Worm (Caenorhabditis elegans) whole organism, late embryonic: ENCODE measurements around the gene toc-1.

Experiments used
- C08G9.2 ChIP-seq: sonication (generic microtip); optimal IDR thresholded peaks from 2 replicates; lab custom pipeline; 2016; ENCODE audit warnings: mild to moderate bottlenecking, missing genetic modification characterization, moderate library complexity, missing compliant biosample characterization
- K02D7.2 ChIP-seq: sonication (generic microtip); optimal IDR thresholded peaks from 2 replicates; lab custom pipeline; 2017; ENCODE audit warnings: mild to moderate bottlenecking, missing genetic modification characterization, missing compliant biosample characterization
- K09A11.1 ChIP-seq: sonication (generic microtip); optimal IDR thresholded peaks from 2 replicates; lab custom pipeline; 2017; ENCODE audit warnings: antibody characterized with exemption, mild to moderate bottlenecking, missing genetic modification characterization, missing compliant biosample characterization; ENCODE audit not compliant: insufficient read depth
- T23F11.4 ChIP-seq: fragments of 200-800 bp; sonication (Bioruptor generic); optimal IDR thresholded peaks from 2 replicates; lab custom pipeline; 2018; ENCODE audit warnings: mild to moderate bottlenecking, missing genetic modification characterization, missing compliant biosample characterization
- ahr-1 ChIP-seq: sonication (generic microtip); optimal IDR thresholded peaks from 2 replicates; lab custom pipeline; 2016; ENCODE audit warnings: missing genetic modification characterization, missing compliant biosample characterization
- ama-1 ChIP-seq: fragments of 150-350 bp; optimal IDR thresholded peaks from 2 replicates; lab custom pipeline; 2014
- ceh-14 ChIP-seq: sonication (generic microtip); optimal IDR thresholded peaks from 2 replicates; lab custom pipeline; 2016; ENCODE audit warnings: missing genotype, missing genetic modification characterization, missing compliant biosample characterization
- ceh-19 ChIP-seq: fragments of 200-800 bp; sonication (Bioruptor generic); optimal IDR thresholded peaks from 2 replicates; lab custom pipeline; 2018; ENCODE audit warnings: mild to moderate bottlenecking, missing genetic modification characterization, missing compliant biosample characterization
- ceh-2 ChIP-seq: sonication (generic microtip); optimal IDR thresholded peaks from 2 replicates; lab custom pipeline; 2016; ENCODE audit warnings: missing genotype, missing genetic modification characterization, missing compliant biosample characterization
- ceh-22 ChIP-seq: sonication (generic microtip); optimal IDR thresholded peaks from 2 replicates; lab custom pipeline; 2017; ENCODE audit warnings: missing biosample characterization, missing genetic modification characterization
- ceh-24 ChIP-seq: sonication (generic microtip); optimal IDR thresholded peaks from 2 replicates; lab custom pipeline; 2016; ENCODE audit warnings: mild to moderate bottlenecking, missing genetic modification characterization, missing compliant biosample characterization
- ceh-30 ChIP-seq: fragments of 150-350 bp; optimal IDR thresholded peaks from 2 replicates; lab custom pipeline; 2014; ENCODE audit warnings: missing biosample characterization, missing genetic modification characterization
- ceh-31 ChIP-seq: sonication (generic microtip); optimal IDR thresholded peaks from 2 replicates; lab custom pipeline; 2016; ENCODE audit warnings: missing genetic modification characterization, missing compliant biosample characterization
- ceh-34 ChIP-seq: sonication (generic microtip); optimal IDR thresholded peaks from 2 replicates; lab custom pipeline; 2016; ENCODE audit warnings: mild to moderate bottlenecking, missing genetic modification characterization, missing compliant biosample characterization
- ceh-6 ChIP-seq: fragments of 200-800 bp; sonication (Bioruptor generic); optimal IDR thresholded peaks from 2 replicates; lab custom pipeline; 2018; ENCODE audit warnings: mild to moderate bottlenecking, missing genetic modification characterization, missing compliant biosample characterization
- ceh-9 ChIP-seq: sonication (generic microtip); optimal IDR thresholded peaks from 2 replicates; lab custom pipeline; 2016; ENCODE audit warnings: mild to moderate bottlenecking, missing genetic modification characterization, inconsistent platforms, missing compliant biosample characterization
- che-1 ChIP-seq: sonication (generic microtip); optimal IDR thresholded peaks from 2 replicates; lab custom pipeline; 2016; ENCODE audit warnings: mild to moderate bottlenecking, missing genetic modification characterization, missing compliant biosample characterization
- dve-1 ChIP-seq: sonication (generic microtip); optimal IDR thresholded peaks from 2 replicates; lab custom pipeline; 2017; ENCODE audit warnings: antibody characterized with exemption, mild to moderate bottlenecking, missing genetic modification characterization, missing compliant biosample characterization
- elt-2 ChIP-seq: sonication (generic microtip); optimal IDR thresholded peaks from 2 replicates; lab custom pipeline; 2016; ENCODE audit warnings: missing genetic modification reagents, missing genetic modification characterization, missing compliant biosample characterization
- eyg-1 ChIP-seq: sonication (generic microtip); optimal IDR thresholded peaks from 2 replicates; lab custom pipeline; 2016; ENCODE audit warnings: missing genotype, missing genetic modification characterization, missing compliant biosample characterization
- fax-1 ChIP-seq: sonication (generic microtip); optimal IDR thresholded peaks from 2 replicates; lab custom pipeline; 2016; ENCODE audit warnings: missing genotype, missing genetic modification characterization, missing compliant biosample characterization
- fkh-6 ChIP-seq: sonication (generic microtip); optimal IDR thresholded peaks from 2 replicates; lab custom pipeline; 2016; ENCODE audit warnings: missing genetic modification characterization, missing compliant biosample characterization
- hlh-13 ChIP-seq: fragments of 200-800 bp; sonication (Bioruptor generic); optimal IDR thresholded peaks from 2 replicates; lab custom pipeline; 2018; ENCODE audit warnings: mild to moderate bottlenecking, missing genetic modification characterization, missing compliant biosample characterization
- hlh-15 ChIP-seq: sonication (generic microtip); optimal IDR thresholded peaks from 2 replicates; lab custom pipeline; 2016; ENCODE audit warnings: missing genetic modification characterization, missing compliant biosample characterization
- hlh-6 ChIP-seq: sonication (generic microtip); optimal IDR thresholded peaks from 2 replicates; lab custom pipeline; 2016; ENCODE audit warnings: missing genotype, missing genetic modification characterization, missing compliant biosample characterization
- hlh-8 ChIP-seq: sonication (generic microtip); optimal IDR thresholded peaks from 2 replicates; lab custom pipeline; 2016; ENCODE audit warnings: missing genotype, missing genetic modification characterization, missing compliant biosample characterization
- lim-6 ChIP-seq: sonication (generic microtip); optimal IDR thresholded peaks from 2 replicates; lab custom pipeline; 2016; ENCODE audit warnings: missing genetic modification characterization, missing compliant biosample characterization
- lin-11 ChIP-seq: fragments of 200-800 bp; sonication (Bioruptor generic); optimal IDR thresholded peaks from 2 replicates; lab custom pipeline; 2018; ENCODE audit warnings: mild to moderate bottlenecking, missing genetic modification characterization, missing compliant biosample characterization
- nfya-1 ChIP-seq: sonication (generic microtip); optimal IDR thresholded peaks from 2 replicates; lab custom pipeline; 2017; ENCODE audit warnings: missing genetic modification characterization, mild to moderate bottlenecking, missing compliant biosample characterization, antibody characterized with exemption, moderate library complexity
- nhr-11 ChIP-seq: fragments of 150-350 bp; optimal IDR thresholded peaks from 2 replicates; lab custom pipeline; 2014; ENCODE audit warnings: missing biosample characterization, missing genetic modification characterization
- odd-2 ChIP-seq: sonication (generic microtip); optimal IDR thresholded peaks from 2 replicates; lab custom pipeline; 2017; ENCODE audit warnings: antibody characterized with exemption, mild to moderate bottlenecking, missing genetic modification characterization, missing compliant biosample characterization
- pat-9 ChIP-seq: fragments of 200-800 bp; sonication (Bioruptor generic); optimal IDR thresholded peaks from 2 replicates; lab custom pipeline; 2018; ENCODE audit warnings: mild to moderate bottlenecking, missing genetic modification characterization, moderate library complexity, missing compliant biosample characterization
- pax-1 ChIP-seq: fragments of 150-350 bp; optimal IDR thresholded peaks from 2 replicates; lab custom pipeline; 2014; ENCODE audit warnings: missing biosample characterization, missing genetic modification characterization
- pha-2 ChIP-seq: sonication (generic microtip); optimal IDR thresholded peaks from 2 replicates; lab custom pipeline; 2017; ENCODE audit warnings: mild to moderate bottlenecking, missing genetic modification characterization, missing compliant biosample characterization
- pha-4 ChIP-seq: fragments of 150-350 bp; optimal IDR thresholded peaks from 2 replicates; lab custom pipeline; 2018; ENCODE audit warnings: missing biosample characterization, missing genetic modification reagents, missing genetic modification characterization
- pqm-1 ChIP-seq: sonication (generic microtip); optimal IDR thresholded peaks from 2 replicates; lab custom pipeline; 2016; ENCODE audit warnings: missing genetic modification characterization, missing compliant biosample characterization
- pros-1 ChIP-seq: fragments of 150-350 bp; optimal IDR thresholded peaks from 2 replicates; lab custom pipeline; 2014; ENCODE audit warnings: missing biosample characterization, missing genetic modification reagents, missing genetic modification characterization
- rnt-1 ChIP-seq: sonication (generic microtip); optimal IDR thresholded peaks from 2 replicates; lab custom pipeline; 2016; ENCODE audit warnings: missing genetic modification characterization, missing compliant biosample characterization
- sdc-2 ChIP-seq: sonication (generic microtip); optimal IDR thresholded peaks from 2 replicates; lab custom pipeline; 2016; ENCODE audit warnings: missing genotype, missing genetic modification characterization, missing compliant biosample characterization
- sox-4 ChIP-seq: sonication (generic microtip); optimal IDR thresholded peaks from 2 replicates; lab custom pipeline; 2017; ENCODE audit warnings: mild to moderate bottlenecking, missing genetic modification characterization, inconsistent platforms, missing compliant biosample characterization
- tbx-7 ChIP-seq: sonication (generic microtip); optimal IDR thresholded peaks from 2 replicates; lab custom pipeline; 2016; ENCODE audit warnings: missing genotype, missing genetic modification characterization, missing compliant biosample characterization
- ttx-3 ChIP-seq: sonication (generic microtip); optimal IDR thresholded peaks from 2 replicates; lab custom pipeline; 2016; ENCODE audit warnings: missing genetic modification reagents, missing genetic modification characterization, missing compliant biosample characterization
- unc-3 ChIP-seq, 2 experiments: fragments of 200-800 bp in 1 of 2; sonication (Bioruptor generic) in 1 of 2; sonication (generic microtip) in 1 of 2; conservative IDR thresholded peaks in 1 of 2; optimal IDR thresholded peaks in 1 of 2; 2 replicates each; pipeline versions ENCODE4 v1.3.6 to Lab custom; 2016 to 2022; ENCODE audit warnings: missing compliant biosample characterization in 2 of 2, missing genetic modification characterization in 2 of 2, missing genetic modification reagents in 1 of 2
- ztf-16 ChIP-seq: sonication (generic microtip); optimal IDR thresholded peaks from 2 replicates; lab custom pipeline; 2017; ENCODE audit warnings: missing genetic modification characterization, missing compliant biosample characterization

The toc-1 gene

DNA sequence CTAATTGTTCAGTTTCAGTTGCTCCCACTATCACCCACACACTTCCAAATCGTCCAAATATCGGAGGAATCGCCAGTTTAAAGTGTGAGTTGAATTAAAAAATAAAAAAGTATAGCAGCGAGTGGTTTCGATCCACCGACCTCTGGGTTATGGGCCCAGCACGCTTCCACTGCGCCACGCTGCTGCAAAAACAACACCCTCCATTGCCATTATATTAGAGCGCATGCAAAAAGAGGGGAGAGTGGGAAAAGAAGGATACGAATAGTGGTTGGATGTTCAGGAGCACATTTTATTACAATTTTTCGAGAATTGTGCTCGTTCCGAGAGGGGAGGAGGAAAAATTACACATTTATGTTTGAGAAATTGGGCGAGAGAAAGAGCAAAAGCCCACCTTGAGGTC lies 19.8 kb downstream of the toc-1 start (continued):
- TF ChIP-seq rnt-1 (tag; lab: Kevin White, UChicago) (peak; percentile 82), lin-11 (tag; lab: Kevin White, UChicago) (peak; percentile 66), hlh-15 (peak; percentile 63), lim-6 (tag; lab: Kevin White, UChicago) (peak; percentile 22), C08G9.2 (peak; percentile 83), ahr-1 (tag; lab: Kevin White, UChicago) (peak; percentile 61), ama-1 (lab: Kevin White, UChicago) (no peak), elt-2 (tag; lab: Kevin White, UChicago) (peak; percentile 84), K02D7.2 (tag; lab: Kevin White, UChicago) (peak; percentile 80), pat-9 (tag; lab: Kevin White, UChicago) (peak; percentile 88), ceh-9 (peak; percentile 77), sdc-2 (tag; lab: Kevin White, UChicago) (peak; percentile 81), ceh-14 (peak; percentile 89), hlh-13 (GFP tag; lab: Kevin White, UChicago) (peak; percentile 88), dve-1 (peak; percentile 73), ceh-22 (tag; lab: Kevin White, UChicago) (no peak), nfya-1 (tag; lab: Kevin White, UChicago) (peak; percentile 68), ceh-2 (tag; lab: Kevin White, UChicago) (peak; percentile 80), unc-3 (GFP tag; conservative IDR thresholded peaks at IDR 0.05; lab: Robert Waterston, UW) (peak; percentile 82), unc-3 (tag; optimal IDR thresholded peaks at IDR 0.05; lab: Kevin White, UChicago) (peak; percentile 78), pha-2 (tag; lab: Kevin White, UChicago) (peak; percentile 92), fkh-6 (peak; percentile 89)

DNA sequence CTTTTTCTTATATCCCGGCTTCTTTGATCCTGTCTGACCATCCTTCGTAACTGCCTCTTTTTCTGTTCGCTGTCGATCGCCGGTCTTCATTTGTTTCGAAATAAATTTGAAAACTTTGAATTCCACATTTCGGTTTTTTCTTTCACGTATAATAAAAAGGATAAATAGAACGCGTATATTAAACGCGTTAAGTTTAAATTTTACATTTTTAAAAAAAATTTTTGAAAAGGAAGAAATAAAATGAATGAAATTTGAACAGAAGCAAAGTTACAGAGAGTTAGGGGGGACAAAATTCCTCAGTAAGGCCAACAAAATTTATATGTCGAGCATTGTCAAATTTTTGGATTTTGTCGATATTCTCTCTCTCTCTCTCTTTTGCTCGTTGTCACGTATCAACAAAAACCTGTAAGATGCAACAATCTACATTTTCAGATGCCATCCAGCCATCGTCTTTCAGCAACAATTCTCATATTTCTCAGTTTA lies 26.8 kb downstream of the toc-1 start, which contains the start of the genes T15B12.2 and F52C9.5:
T15B12.2 (minus strand) TSS at position 101 of the 483 bp plus-strand sequence.
F52C9.5 (plus strand) TSS at position 433 of the 483 bp plus-strand sequence.
- TF ChIP-seq ceh-9 (no peak), ttx-3 (no peak), T23F11.4 (GFP tag; lab: Kevin White, UChicago) (no peak), pqm-1 (no peak)

- TF ChIP-seq pha-4 (tag; lab: Kevin White, UChicago) (no peak), che-1 (tag; lab: Kevin White, UChicago) (no peak), ceh-31 (no peak), ceh-6 (GFP tag; lab: Kevin White, UChicago) (no peak), ztf-16 (tag; lab: Kevin White, UChicago) (no peak), tbx-7 (no peak), fkh-6 (no peak), hlh-13 (GFP tag; lab: Kevin White, UChicago) (no peak), fax-1 (tag; lab: Kevin White, UChicago) (no peak), nhr-11 (tag; lab: Kevin White, UChicago) (no peak), ceh-24 (tag; lab: Kevin White, UChicago) (no peak), ceh-30 (no peak), pax-1 (no peak)
- TF ChIP-seq, all 69 proteins: peak for 0
Observed at ce11 chrIII:5304044-5304443, 29.0 kb downstream of the toc-1 start.

- TF ChIP-seq unc-3 (GFP tag; conservative IDR thresholded peaks at IDR 0.05; lab: Robert Waterston, UW), result peak; percentile 71
- peak; percentile 37 for TF ChIP-seq unc-3 (tag; optimal IDR thresholded peaks at IDR 0.05; lab: Kevin White, UChicago)
- TF ChIP-seq odd-2 (tag; lab: Kevin White, UChicago), result no peak
- TF ChIP-seq fkh-6, result peak; percentile 64
- peak; percentile 54 for TF ChIP-seq hlh-6 (tag; lab: Kevin White, UChicago)
- TF ChIP-seq lim-6 (tag; lab: Kevin White, UChicago), result no peak
- peak; percentile 15 for TF ChIP-seq ceh-34 (tag; lab: Kevin White, UChicago)
- TF ChIP-seq eyg-1 (tag; lab: Kevin White, UChicago), result no peak
- TF ChIP-seq ceh-31, result peak; percentile 34
- peak; percentile 70 for TF ChIP-seq hlh-13 (GFP tag; lab: Kevin White, UChicago)
- no peak for TF ChIP-seq K09A11.1 (tag; lab: Kevin White, UChicago)
- no peak for TF ChIP-seq ama-1 (lab: Kevin White, UChicago)
- TF ChIP-seq nhr-11 (tag; lab: Kevin White, UChicago), result no peak
- peak; percentile 72 for TF ChIP-seq ztf-16 (tag; lab: Kevin White, UChicago)
- peak; percentile 76 for TF ChIP-seq K02D7.2 (tag; lab: Kevin White, UChicago)
- peak; percentile 38 for TF ChIP-seq ceh-6 (GFP tag; lab: Kevin White, UChicago)
- TF ChIP-seq nfya-1 (tag; lab: Kevin White, UChicago), result no peak
- peak; percentile 35 for TF ChIP-seq ceh-24 (tag; lab: Kevin White, UChicago)
- TF ChIP-seq pax-1, result no peak
- peak; percentile 79 for TF ChIP-seq sox-4 (tag; lab: Kevin White, UChicago)
- TF ChIP-seq hlh-8 (tag; lab: Kevin White, UChicago), result no peak
- peak; percentile 54 for TF ChIP-seq sdc-2 (tag; lab: Kevin White, UChicago)
- peak; percentile 90 for TF ChIP-seq ceh-14
- peak; percentile 52 for TF ChIP-seq ceh-19 (GFP tag; lab: Kevin White, UChicago)
- TF ChIP-seq pros-1, result no peak
Observed at ce11 chrIII:5305725-5306124, 30.7 kb downstream of the toc-1 start.
